Worm (Caenorhabditis elegans) whole organism, L4 larva: ENCODE results near the gene F47B7.4.

ENCODE experiments used
- F44E2.7 ChIP-seq: fragments of 200-800 bp; sonication (Bioruptor generic); IDR thresholded peaks from 2 replicates; pipeline ENCODE4 v2.1.2; 2022; ENCODE audit warnings: missing genetic modification characterization, missing compliant biosample characterization
- dve-1 ChIP-seq: sonication (generic microtip); optimal IDR thresholded peaks from 2 replicates; lab custom pipeline; 2017; ENCODE audit warnings: antibody characterized with exemption, mild to moderate bottlenecking, missing genetic modification characterization, missing compliant biosample characterization; ENCODE audit not compliant: insufficient read depth
- hmg-1.1 ChIP-seq: fragments of 200-800 bp; sonication (Bioruptor generic); IDR thresholded peaks from 2 replicates; pipeline ENCODE4 v1.3.6; 2022; ENCODE audit warnings: missing genetic modification reagents, missing genetic modification characterization, missing compliant biosample characterization
- lin-39 ChIP-seq: fragments of 150-350 bp; optimal IDR thresholded peaks from 2 replicates; lab custom pipeline; 2014; ENCODE audit warnings: missing biosample characterization, missing genetic modification reagents, missing genetic modification characterization
- nhr-76 ChIP-seq: fragments of 150-350 bp; optimal IDR thresholded peaks from 2 replicates; lab custom pipeline; 2014; ENCODE audit warnings: missing biosample characterization, missing genetic modification characterization
- snpc-4 ChIP-seq: fragments of 150-350 bp; optimal IDR thresholded peaks from 2 replicates; lab custom pipeline; 2014; ENCODE audit warnings: missing biosample characterization, missing genetic modification characterization
- unc-130 ChIP-seq: sonication (generic microtip); optimal IDR thresholded peaks from 2 replicates; lab custom pipeline; 2016; ENCODE audit warnings: missing genetic modification reagents, missing genetic modification characterization, missing compliant biosample characterization
- unc-39 ChIP-seq: sonication (generic microtip); optimal IDR thresholded peaks from 2 replicates; lab custom pipeline; 2017; ENCODE audit warnings: missing biosample characterization, missing genetic modification characterization

ce11 chrX:3814827-3815226, 48.4 kb upstream of the F47B7.4 start:
- TF ChIP-seq nhr-76 (tag; lab: Kevin White, UChicago) (no peak), snpc-4 (tag; lab: Kevin White, UChicago) (no peak), unc-39 (tag; lab: Kevin White, UChicago) (no peak), hmg-1.1 (GFP tag; lab: Robert Waterston, UW) (no peak), dve-1 (peak; percentile 34), lin-39 (no peak), unc-130 (GFP tag; lab: Kevin White, UChicago) (no peak), F44E2.7 (GFP tag; lab: Robert Waterston, UW) (no peak)
